Fruit fly (Drosophila melanogaster): Measurements from ENCODE around the gene clumsy.
A peak's percentile ranks its signal among the peaks of the same experiment; 100 is the strongest.

Gene clumsy

DNA sequence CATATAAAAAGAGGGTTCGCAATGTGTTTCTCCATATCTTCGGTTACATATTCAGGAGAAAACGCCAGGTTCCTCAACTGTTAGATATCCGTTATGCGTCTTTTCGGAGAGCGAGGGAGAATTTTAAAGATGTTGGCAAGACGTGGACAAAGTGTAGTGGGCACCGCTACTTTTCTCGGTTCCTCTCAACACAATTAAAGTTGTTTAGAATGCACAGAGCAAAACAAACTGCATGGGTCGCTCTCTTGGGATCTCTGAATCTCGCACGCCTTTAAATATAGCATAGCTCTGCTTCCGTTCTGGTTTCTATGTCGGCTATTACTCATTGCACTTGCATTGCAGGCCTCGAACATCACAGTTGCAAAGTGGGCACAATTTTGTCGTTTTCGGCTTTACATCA lies at the start of gene clumsy:
clumsy (plus strand) TSS at position 301 of the 400 bp plus-strand sequence.
- TF ChIP-seq CG17801 (GFP tag; optimal IDR thresholded peaks at IDR 0.05; ENCODE audit: partially characterized antibody) = no peak

dm6 chr2L:21158554-21158953 lies 47.7 kb upstream of the clumsy start, which contains the start of the genes Coq3 and Pld3:
Gene Coq3, minus strand, starts transcription at chr2L:21158611.
Gene Pld3, plus strand, starts transcription at chr2L:21158847.
- peak; percentile 93 for TF ChIP-seq CG17801 (GFP tag; optimal IDR thresholded peaks at IDR 0.05; ENCODE audit: partially characterized antibody)

- TF ChIP-seq CG17801 (GFP tag; optimal IDR thresholded peaks at IDR 0.05; ENCODE audit: partially characterized antibody) = peak; percentile 52
These were observed 43.4 kb upstream of the clumsy start, which contains the start of gene Nbr for dm6 chr2L:21162875-21163274. Gene Nbr, minus strand, starts transcription at chr2L:21163083.

- TF ChIP-seq CG17801 (GFP tag; optimal IDR thresholded peaks at IDR 0.05; ENCODE audit: partially characterized antibody) = no peak
These were observed 42.9 kb upstream of the clumsy start, which contains the start of gene Noc2 for dm6 chr2L:21163311-21163842. Gene Noc2, plus strand, starts transcription at chr2L:21163641.

DNA sequence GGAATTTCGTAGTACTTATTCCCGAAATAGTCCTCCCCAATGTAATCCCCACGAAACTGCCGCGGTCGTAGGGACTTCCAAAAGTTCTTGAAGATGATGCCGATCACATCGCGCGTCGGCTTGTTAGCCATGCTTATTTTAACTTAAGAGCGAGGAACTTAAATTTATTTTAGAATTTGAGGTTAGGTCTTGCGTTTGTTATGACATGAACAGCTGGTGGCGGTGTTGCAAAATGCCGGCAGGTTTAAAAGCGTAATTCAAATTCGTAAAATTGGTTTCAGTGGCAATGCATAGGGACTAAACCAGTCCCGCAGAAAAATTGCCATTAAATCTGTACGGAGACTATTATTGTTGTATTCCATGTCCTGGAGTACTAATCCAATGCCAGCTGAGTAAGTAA lies 39.9 kb upstream of the clumsy start:
- peak; percentile 47 for TF ChIP-seq CG17801 (GFP tag; optimal IDR thresholded peaks at IDR 0.05; ENCODE audit: partially characterized antibody)

- TF ChIP-seq CG17801 (GFP tag; optimal IDR thresholded peaks at IDR 0.05; ENCODE audit: partially characterized antibody) = peak; percentile 71
These were observed 37.8 kb upstream of the clumsy start, which contains the start of the genes mAcon1, CG43345 and CG43346 for dm6 chr2L:21168295-21169159. Gene mAcon1, plus strand, starts transcription at chr2L:21168570. Gene CG43345, minus strand, starts transcription at chr2L:21168581. Gene CG43346, minus strand, starts transcription at chr2L:21168581.

DNA sequence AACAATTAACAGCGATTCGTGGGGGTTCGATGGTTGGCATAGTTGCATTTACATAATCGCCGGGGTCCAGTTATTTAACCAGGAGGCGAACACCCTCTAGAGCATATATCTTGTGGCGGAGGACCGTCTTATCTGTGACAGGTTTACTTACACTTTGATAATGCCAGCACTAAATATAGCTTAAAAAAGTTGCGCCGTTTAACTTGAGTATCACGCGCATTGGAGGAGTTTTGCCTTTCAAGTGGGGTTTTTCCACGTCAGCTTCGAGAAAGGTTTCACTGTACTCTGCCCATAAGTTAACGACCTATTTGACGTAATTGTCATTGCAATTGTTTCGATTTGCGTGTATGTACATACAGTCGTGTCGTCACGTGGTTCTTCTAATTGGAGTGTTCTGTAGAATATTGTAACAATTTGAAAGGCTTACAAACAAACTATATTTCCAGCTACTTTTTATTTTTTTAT lies 37.1 kb upstream of the clumsy start:
- TF ChIP-seq CG17801 (GFP tag; optimal IDR thresholded peaks at IDR 0.05; ENCODE audit: partially characterized antibody) = no peak

- no peak for TF ChIP-seq CG17801 (GFP tag; optimal IDR thresholded peaks at IDR 0.05; ENCODE audit: partially characterized antibody)
These were observed 36.4 kb upstream of the clumsy start for dm6 chr2L:21169863-21170262.

DNA sequence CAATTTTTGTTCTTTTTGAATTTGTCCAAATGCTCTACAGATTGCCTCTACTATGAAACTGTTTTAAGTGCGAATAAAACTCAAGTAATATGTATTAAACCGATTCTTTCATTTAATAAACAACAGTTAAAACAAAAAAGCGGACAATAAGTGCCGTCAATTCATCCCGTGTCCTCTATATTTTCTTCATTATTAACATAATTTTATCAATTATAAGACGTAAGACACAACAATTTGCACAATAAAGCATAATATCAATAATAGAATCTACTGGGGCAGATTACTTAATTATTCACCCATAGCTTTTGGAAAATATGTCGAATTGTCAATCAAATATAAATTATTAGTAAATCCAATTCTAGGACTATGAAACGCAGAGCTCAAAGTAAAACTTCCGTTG lies 33.4 kb upstream of the clumsy start, which contains the start of gene CG31627:
CG31627 (plus strand) TSS at position 301 of the 400 bp plus-strand sequence.
- no peak for TF ChIP-seq CG17801 (GFP tag; optimal IDR thresholded peaks at IDR 0.05; ENCODE audit: partially characterized antibody)

DNA sequence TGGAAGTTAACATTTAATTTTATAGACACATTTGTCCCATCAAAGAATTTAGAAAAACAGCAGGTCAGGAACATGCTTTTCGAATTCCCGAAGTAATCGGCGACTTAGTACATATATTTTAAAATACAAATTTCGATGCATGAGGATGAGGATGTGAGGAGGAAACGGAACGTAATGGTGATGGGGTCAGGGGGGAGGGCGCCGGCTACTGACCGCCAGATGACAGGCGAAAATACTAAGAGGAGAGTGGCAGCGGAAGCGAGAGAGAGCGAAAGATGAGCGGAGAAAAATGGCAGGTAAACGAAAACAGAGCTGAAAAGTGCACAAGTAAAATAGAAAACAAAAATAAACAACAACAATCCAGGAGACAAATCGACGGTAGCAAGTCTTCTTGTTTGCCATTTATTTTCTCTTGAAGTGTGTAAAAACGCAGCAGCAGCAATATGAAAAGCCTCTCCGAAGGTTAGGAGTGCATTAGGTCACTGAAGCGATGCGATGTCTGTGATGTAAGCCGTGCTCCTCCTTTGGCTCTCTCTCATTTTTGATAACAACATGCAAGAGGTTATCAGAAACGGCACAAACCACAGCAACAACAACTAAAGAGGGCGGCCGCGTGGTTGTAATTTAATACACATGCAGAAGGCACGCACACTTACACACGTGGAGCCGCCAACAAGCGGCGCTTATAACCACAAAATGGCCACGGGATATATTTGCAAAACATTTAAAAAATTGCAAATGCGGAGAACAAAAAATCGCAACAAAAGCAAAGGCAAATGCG lies 27.7 kb upstream of the clumsy start:
- TF ChIP-seq CG17801 (GFP tag; optimal IDR thresholded peaks at IDR 0.05; ENCODE audit: partially characterized antibody) = no peak

- no peak for TF ChIP-seq CG17801 (GFP tag; optimal IDR thresholded peaks at IDR 0.05; ENCODE audit: partially characterized antibody)
These were observed 27.1 kb upstream of the clumsy start for dm6 chr2L:21179217-21179520.

DNA sequence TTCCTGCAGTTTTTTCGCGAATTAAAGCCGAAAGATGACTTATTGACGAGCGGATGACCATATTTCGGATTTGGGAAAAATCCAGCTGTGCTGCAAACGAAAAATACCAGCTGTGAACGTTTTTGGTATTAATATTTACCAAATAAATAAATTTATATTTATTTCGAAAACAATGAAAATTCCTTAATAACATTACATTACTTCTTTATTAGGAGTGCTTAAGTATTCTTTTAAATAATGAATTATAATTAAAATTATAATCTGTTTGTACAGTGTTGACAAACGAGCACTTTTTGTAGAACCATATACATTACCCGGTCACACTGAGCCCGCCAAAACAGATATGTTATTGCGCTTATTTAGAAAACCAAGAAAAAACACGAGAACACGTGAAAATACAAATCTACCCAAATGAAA lies 26.7 kb upstream of the clumsy start, which contains the start of the genes bur and Mcm10:
bur (minus strand) TSS at position 69 of the 417 bp plus-strand sequence.
Mcm10 (plus strand) TSS at position 319 of the 417 bp plus-strand sequence.
- no peak for TF ChIP-seq CG17801 (GFP tag; optimal IDR thresholded peaks at IDR 0.05; ENCODE audit: partially characterized antibody)

DNA sequence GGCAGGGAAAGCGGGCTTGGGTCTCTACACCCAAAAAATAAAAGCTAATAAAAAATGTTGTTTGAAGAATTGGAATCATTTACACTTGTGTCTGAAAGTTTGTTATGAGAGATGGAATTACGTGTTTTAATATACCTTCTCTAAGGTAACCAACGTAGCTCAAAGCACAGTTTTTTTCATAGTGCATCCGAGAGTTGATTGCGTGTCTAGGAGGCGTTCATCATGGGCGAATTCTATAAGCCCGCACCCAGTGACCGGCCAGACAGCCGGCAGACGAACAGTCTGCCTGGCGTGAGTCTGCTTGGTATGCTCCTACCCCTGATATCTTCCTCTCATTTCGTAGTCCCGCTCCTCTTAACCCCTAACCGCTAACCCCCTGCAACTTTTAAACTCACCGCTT lies 18.5 kb upstream of the clumsy start:
- no peak for TF ChIP-seq CG17801 (GFP tag; optimal IDR thresholded peaks at IDR 0.05; ENCODE audit: partially characterized antibody)

dm6 chr2L:21189273-21189781 lies 17.0 kb upstream of the clumsy start:
- TF ChIP-seq CG17801 (GFP tag; optimal IDR thresholded peaks at IDR 0.05; ENCODE audit: partially characterized antibody) = no peak

dm6 chr2L:21195331-21195730 lies 11.0 kb upstream of the clumsy start:
- no peak for TF ChIP-seq CG17801 (GFP tag; optimal IDR thresholded peaks at IDR 0.05; ENCODE audit: partially characterized antibody)

Measured in ovary, adult (tissue).